Fruit fly (Drosophila melanogaster) whole organism, larva: Measurements from ENCODE around the gene CG46505.
"Not testable (repeated sequence)": the region's sequence is repeated elsewhere in the genome, so short reads cannot be mapped to it uniquely, and the experiment has no call there.

ENCODE experiments used
- noc ChIP-seq: fragments of 200-800 bp; sonication (Bioruptor generic); optimal IDR thresholded peaks from 3 replicates; lab custom pipeline; 2019; ENCODE audit warnings: missing biosample characterization, mild to moderate bottlenecking, missing genetic modification characterization, moderate library complexity

CG46505 gene

DNA sequence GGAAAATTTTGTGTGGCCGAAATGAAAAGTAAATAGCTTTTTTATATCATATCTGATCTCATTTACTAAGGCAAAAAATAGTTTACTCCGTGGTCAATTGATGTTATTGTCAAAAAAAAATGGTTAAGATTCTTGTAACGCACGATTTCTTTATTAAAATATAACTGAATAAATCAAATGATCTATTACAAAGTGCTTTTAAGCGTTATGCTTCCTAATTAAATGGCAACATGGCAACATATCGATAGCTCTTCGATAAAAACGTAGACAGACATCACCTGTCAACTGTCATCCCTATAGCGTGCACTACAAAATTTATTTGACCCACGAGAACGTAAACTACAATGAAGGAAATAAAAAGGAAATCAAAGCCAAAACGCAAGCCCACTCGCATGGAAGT is at the start of gene CG46505:
Gene CG46505 (plus strand): TSS at position 301 of the 400 bp plus-strand sequence.
- not testable (repeated sequence) for TF ChIP-seq noc (tag; lab: Kevin White, UChicago)

DNA sequence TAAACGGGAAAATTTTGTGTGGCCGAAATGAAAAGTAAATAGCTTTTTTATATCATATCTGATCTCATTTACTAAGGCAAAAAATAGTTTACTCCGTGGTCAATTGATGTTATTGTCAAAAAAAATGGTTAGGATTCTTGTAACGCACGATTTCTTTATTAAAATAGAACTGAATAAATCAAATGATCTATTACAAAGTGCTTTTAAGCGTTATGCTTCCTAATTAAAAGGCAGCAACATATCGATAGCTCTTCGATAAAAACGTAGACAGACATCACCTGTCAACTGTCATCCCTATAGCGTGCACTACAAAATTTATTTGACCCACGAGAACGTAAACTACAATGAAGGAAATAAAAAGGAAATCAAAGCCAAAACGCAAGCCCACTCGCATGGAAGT is 9.9 kb upstream of the CG46505 start, which contains the start of gene CG40813:
Gene CG40813 (plus strand): TSS at position 301 of the 400 bp plus-strand sequence.
- not testable (repeated sequence) for TF ChIP-seq noc (tag; lab: Kevin White, UChicago)

DNA sequence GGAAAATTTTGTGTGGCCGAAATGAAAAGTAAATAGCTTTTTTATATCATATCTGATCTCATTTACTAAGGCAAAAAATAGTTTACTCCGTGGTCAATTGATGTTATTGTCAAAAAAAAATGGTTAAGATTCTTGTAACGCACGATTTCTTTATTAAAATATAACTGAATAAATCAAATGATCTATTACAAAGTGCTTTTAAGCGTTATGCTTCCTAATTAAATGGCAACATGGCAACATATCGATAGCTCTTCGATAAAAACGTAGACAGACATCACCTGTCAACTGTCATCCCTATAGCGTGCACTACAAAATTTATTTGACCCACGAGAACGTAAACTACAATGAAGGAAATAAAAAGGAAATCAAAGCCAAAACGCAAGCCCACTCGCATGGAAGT is 5.2 kb upstream of the CG46505 start, which contains the start of gene CG46504:
Gene CG46504 (plus strand): TSS at position 301 of the 400 bp plus-strand sequence.
- not testable (repeated sequence) for TF ChIP-seq noc (tag; lab: Kevin White, UChicago)

DNA sequence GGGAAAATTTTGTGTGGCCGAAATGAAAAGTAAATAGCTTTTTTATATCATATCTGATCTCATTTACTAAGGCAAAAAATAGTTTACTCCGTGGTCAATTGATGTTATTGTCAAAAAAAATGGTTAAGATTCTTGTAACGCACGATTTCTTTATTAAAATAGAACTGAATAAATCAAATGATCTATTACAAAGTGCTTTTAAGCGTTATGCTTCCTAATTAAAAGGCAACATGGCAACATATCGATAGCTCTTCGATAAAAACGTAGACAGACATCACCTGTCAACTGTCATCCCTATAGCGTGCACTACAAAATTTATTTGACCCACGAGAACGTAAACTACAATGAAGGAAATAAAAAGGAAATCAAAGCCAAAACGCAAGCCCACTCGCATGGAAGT is 4.9 kb downstream of the CG46505 start, which contains the start of gene CG46506:
Gene CG46506 (plus strand): TSS at position 301 of the 400 bp plus-strand sequence.
- not testable (repeated sequence) for TF ChIP-seq noc (tag; lab: Kevin White, UChicago)

DNA sequence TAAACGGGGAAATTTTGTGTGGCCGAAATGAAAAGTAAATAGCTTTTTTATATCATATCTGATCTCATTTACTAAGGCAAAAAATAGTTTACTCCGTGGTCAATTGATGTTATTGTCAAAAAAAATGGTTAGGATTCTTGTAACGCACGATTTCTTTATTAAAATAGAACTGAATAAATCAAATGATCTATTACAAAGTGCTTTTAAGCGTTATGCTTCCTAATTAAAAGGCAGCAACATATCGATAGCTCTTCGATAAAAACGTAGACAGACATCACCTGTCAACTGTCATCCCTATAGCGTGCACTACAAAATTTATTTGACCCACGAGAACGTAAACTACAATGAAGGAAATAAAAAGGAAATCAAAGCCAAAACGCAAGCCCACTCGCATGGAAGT is 10.0 kb downstream of the CG46505 start, which contains the start of gene CG46507:
Gene CG46507 (plus strand): TSS at position 301 of the 400 bp plus-strand sequence.
- not testable (repeated sequence) for TF ChIP-seq noc (tag; lab: Kevin White, UChicago)

DNA sequence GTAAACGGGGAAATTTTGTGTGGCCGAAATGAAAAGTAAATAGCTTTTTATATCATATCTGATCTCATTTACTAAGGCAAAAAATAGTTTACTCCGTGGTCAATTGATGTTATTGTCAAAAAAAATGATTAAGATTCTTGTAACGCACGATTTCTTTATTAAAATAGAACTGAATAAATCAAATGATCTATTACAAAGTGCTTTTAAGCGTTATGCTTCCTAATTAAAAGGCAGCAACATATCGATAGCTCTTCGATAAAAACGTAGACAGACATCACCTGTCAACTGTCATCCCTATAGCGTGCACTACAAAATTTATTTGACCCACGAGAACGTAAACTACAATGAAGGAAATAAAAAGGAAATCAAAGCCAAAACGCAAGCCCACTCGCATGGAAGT is 14.7 kb downstream of the CG46505 start, which contains the start of gene CG46508:
Gene CG46508 (plus strand): TSS at position 301 of the 400 bp plus-strand sequence.
- not testable (repeated sequence) for TF ChIP-seq noc (tag; lab: Kevin White, UChicago)

DNA sequence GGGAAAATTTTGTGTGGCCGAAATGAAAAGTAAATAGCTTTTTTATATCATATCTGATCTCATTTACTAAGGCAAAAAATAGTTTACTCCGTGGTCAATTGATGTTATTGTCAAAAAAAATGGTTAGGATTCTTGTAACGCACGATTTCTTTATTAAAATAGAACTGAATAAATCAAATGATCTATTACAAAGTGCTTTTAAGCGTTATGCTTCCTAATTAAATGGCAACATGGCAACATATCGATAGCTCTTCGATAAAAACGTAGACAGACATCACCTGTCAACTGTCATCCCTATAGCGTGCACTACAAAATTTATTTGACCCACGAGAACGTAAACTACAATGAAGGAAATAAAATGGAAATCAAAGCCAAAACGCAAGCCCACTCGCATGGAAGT is 19.7 kb downstream of the CG46505 start, which contains the start of gene CG46509:
Gene CG46509 (plus strand): TSS at position 301 of the 400 bp plus-strand sequence.
- not testable (repeated sequence) for TF ChIP-seq noc (tag; lab: Kevin White, UChicago)

DNA sequence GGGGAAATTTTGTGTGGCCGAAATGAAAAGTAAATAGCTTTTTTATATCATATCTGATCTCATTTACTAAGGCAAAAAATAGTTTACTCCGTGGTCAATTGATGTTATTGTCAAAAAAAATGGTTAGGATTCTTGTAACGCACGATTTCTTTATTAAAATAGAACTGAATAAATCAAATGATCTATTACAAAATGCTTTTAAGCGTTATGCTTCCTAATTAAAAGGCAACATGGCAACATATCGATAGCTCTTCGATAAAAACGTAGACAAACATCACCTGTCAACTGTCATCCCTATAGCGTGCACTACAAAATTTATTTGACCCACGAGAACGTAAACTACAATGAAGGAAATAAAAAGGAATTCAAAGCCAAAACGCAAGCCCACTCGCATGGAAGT is 24.6 kb downstream of the CG46505 start, which contains the start of gene CG46510:
Gene CG46510 (plus strand): TSS at position 301 of the 400 bp plus-strand sequence.
- not testable (repeated sequence) for TF ChIP-seq noc (tag; lab: Kevin White, UChicago)

DNA sequence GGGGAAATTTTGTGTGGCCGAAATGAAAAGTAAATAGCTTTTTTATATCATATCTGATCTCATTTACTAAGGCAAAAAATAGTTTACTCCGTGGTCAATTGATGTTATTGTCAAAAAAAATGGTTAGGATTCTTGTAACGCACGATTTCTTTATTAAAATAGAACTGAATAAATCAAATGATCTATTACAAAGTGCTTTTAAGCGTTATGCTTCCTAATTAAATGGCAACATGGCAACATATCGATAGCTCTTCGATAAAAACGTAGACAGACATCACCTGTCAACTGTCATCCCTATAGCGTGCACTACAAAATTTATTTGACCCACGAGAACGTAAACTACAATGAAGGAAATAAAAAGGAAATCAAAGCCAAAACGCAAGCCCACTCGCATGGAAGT is 29.6 kb downstream of the CG46505 start, which contains the start of gene CG46511:
Gene CG46511 (plus strand): TSS at position 301 of the 400 bp plus-strand sequence.
- not testable (repeated sequence) for TF ChIP-seq noc (tag; lab: Kevin White, UChicago)

DNA sequence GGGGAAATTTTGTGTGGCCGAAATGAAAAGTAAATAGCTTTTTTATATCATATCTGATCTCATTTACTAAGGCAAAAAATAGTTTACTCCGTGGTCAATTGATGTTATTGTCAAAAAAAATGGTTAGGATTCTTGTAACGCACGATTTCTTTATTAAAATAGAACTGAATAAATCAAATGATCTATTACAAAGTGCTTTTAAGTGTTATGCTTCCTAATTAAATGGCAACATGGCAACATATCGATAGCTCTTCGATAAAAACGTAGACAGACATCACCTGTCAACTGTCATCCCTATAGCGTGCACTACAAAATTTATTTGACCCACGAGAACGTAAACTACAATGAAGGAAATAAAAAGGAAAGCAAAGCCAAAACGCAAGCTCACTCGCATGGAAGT is 34.4 kb downstream of the CG46505 start, which contains the start of gene CG46512:
Gene CG46512 (plus strand): TSS at position 301 of the 400 bp plus-strand sequence.
- TF ChIP-seq noc (tag; lab: Kevin White, UChicago), result not testable (repeated sequence)

DNA sequence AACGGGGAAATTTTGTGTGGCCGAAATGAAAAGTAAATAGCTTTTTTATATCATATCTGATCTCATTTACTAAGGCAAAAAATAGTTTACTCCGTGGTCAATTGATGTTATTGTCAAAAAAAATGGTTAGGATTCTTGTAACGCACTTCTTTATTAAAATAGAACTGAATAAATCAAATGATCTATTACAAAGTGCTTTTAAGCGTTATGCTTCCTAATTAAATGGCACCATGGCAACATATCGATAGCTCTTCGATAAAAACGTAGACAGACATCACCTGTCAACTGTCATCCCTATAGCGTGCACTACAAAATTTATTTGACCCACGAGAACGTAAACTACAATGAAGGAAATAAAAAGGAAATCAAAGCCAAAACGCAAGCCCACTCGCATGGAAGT is 39.3 kb downstream of the CG46505 start, which contains the start of gene CG46513:
Gene CG46513 (plus strand): TSS at position 301 of the 400 bp plus-strand sequence.
- not testable (repeated sequence) for TF ChIP-seq noc (tag; lab: Kevin White, UChicago)

DNA sequence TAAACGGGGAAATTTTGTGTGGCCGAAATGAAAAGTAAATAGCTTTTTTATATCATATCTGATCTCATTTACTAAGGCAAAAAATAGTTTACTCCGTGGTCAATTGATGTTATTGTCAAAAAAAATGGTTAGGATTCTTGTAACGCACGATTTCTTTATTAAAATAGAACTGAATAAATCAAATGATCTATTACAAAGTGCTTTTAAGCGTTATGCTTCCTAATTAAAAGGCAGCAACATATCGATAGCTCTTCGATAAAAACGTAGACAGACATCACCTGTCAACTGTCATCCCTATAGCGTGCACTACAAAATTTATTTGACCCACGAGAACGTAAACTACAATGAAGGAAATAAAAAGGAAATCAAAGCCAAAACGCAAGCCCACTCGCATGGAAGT is 44.2 kb downstream of the CG46505 start, which contains the start of gene CG46514:
Gene CG46514 (plus strand): TSS at position 301 of the 400 bp plus-strand sequence.
- not testable (repeated sequence) for TF ChIP-seq noc (tag; lab: Kevin White, UChicago)

DNA sequence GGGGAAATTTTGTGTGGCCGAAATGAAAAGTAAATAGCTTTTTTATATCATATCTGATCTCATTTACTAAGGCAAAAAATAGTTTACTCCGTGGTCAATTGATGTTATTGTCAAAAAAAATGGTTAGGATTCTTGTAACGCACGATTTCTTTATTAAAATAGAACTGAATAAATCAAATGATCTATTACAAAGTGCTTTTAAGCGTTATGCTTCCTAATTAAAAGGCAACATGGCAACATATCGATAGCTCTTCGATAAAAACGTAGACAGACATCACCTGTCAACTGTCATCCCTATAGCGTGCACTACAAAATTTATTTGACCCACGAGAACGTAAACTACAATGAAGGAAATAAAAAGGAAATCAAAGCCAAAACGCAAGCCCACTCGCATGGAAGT is 49.2 kb downstream of the CG46505 start, which contains the start of gene CG46515:
Gene CG46515 (plus strand): TSS at position 301 of the 400 bp plus-strand sequence.
- TF ChIP-seq noc (tag; lab: Kevin White, UChicago), result not testable (repeated sequence)
